Worm (Caenorhabditis elegans) whole organism, L3 larva: ENCODE data around the gene puf-7.

Experiments
- ceh-16 ChIP-seq: sonication (generic microtip); optimal IDR thresholded peaks from 2 replicates; lab custom pipeline; 2017; ENCODE audit warnings: missing biosample characterization, missing genetic modification characterization
- egl-27 ChIP-seq: sonication (generic microtip); optimal IDR thresholded peaks from 4 replicates; lab custom pipeline; 2017; ENCODE audit warnings: missing biosample characterization, missing genetic modification reagents, missing genetic modification characterization
- elt-1 ChIP-seq: fragments of 150-350 bp; optimal IDR thresholded peaks from 2 replicates; lab custom pipeline; 2014; ENCODE audit warnings: missing biosample characterization, missing genetic modification characterization
- elt-2 ChIP-seq: sonication (generic microtip); optimal IDR thresholded peaks from 2 replicates; lab custom pipeline; 2016; ENCODE audit warnings: missing genetic modification reagents, mild to moderate bottlenecking, missing genetic modification characterization, missing compliant biosample characterization
- nhr-11 ChIP-seq: fragments of 150-350 bp; optimal IDR thresholded peaks from 2 replicates; lab custom pipeline; 2014; ENCODE audit warnings: missing biosample characterization, missing genetic modification characterization
- nhr-25 ChIP-seq: sonication (generic microtip); optimal IDR thresholded peaks from 2 replicates; lab custom pipeline; 2017; ENCODE audit warnings: missing biosample characterization, missing genetic modification characterization
- nhr-43 ChIP-seq: sonication (generic microtip); optimal IDR thresholded peaks from 2 replicates; lab custom pipeline; 2016; ENCODE audit warnings: mild to moderate bottlenecking, missing genetic modification characterization, missing compliant biosample characterization; ENCODE audit not compliant: poor library complexity, severe bottlenecking
- nhr-77 ChIP-seq: fragments of 150-350 bp; optimal IDR thresholded peaks from 2 replicates; lab custom pipeline; 2014; ENCODE audit warnings: missing biosample characterization, missing genetic modification characterization
- pha-4 ChIP-seq: fragments of 150-350 bp; optimal IDR thresholded peaks from 2 replicates; lab custom pipeline; 2014; ENCODE audit warnings: missing biosample characterization, missing genetic modification reagents, missing genetic modification characterization
- pqm-1 ChIP-seq: fragments of 150-350 bp; optimal IDR thresholded peaks from 2 replicates; lab custom pipeline; 2017; ENCODE audit warnings: missing biosample characterization, missing genetic modification characterization, inconsistent platforms
- unc-39 ChIP-seq: sonication (generic microtip); optimal IDR thresholded peaks from 4 replicates; lab custom pipeline; 2017; ENCODE audit warnings: missing biosample characterization, missing genetic modification characterization
- unc-62 ChIP-seq: fragments of 150-350 bp; sonication (generic microtip); optimal IDR thresholded peaks from 4 replicates; lab custom pipeline; 2014; ENCODE audit warnings: missing biosample characterization, missing genetic modification reagents, missing genetic modification characterization
- ztf-4 ChIP-seq: fragments of 150-350 bp; optimal IDR thresholded peaks from 2 replicates; lab custom pipeline; 2014; ENCODE audit warnings: missing biosample characterization, missing genetic modification characterization

- TF ChIP-seq nhr-43 (tag; lab: Kevin White, UChicago) (no peak), pha-4 (no peak), nhr-77 (tag; lab: Kevin White, UChicago) (no peak), pqm-1 (tag; lab: Kevin White, UChicago) (no peak), egl-27 (tag; lab: Kevin White, UChicago) (no peak), nhr-25 (no peak), ceh-16 (tag; lab: Kevin White, UChicago) (no peak), unc-39 (no peak), ztf-4 (no peak), nhr-11 (tag; lab: Kevin White, UChicago) (no peak), elt-1 (tag; lab: Kevin White, UChicago) (no peak), elt-2 (tag; lab: Kevin White, UChicago) (no peak), unc-62 (GFP tag; lab: Kevin White, UChicago) (no peak)
Observed at ce11 chrIV:5482231-5482630, 4.3 kb upstream of the puf-7 start, which contains the start of gene T11F8.12.
